Fruit fly (Drosophila melanogaster) whole organism, embryonic: ENCODE data around the gene Glyat.
A peak's percentile ranks its signal among the peaks of the same experiment; 100 is the strongest.

Source experiments
- Atf6 ChIP-seq: fragments of 200-800 bp; sonication (Bioruptor generic); IDR thresholded peaks from 2 replicates; pipeline ENCODE4 v1.3.6; 2022; ENCODE audit warnings: missing biosample characterization, missing genetic modification characterization
- Bdp1 ChIP-seq: fragments of 200-800 bp; sonication (Bioruptor generic); optimal IDR thresholded peaks from 3 replicates; lab custom pipeline; 2016; ENCODE audit warnings: missing biosample characterization, missing genetic modification characterization
- BtbVII ChIP-seq: fragments of 200-800 bp; sonication (Bioruptor generic); optimal IDR thresholded peaks from 3 replicates; lab custom pipeline; 2017; ENCODE audit warnings: missing biosample characterization, mild to moderate bottlenecking, missing genetic modification characterization
- C15 ChIP-seq: fragments of 200-800 bp; sonication (Bioruptor generic); IDR thresholded peaks from 3 replicates; pipeline ENCODE4 v1.3.6; 2022; ENCODE audit warnings: missing biosample characterization, missing genetic modification characterization
- CG10274 ChIP-seq: fragments of 200-800 bp; sonication (Bioruptor generic); optimal IDR thresholded peaks from 3 replicates; lab custom pipeline; 2017; ENCODE audit warnings: missing biosample characterization, mild to moderate bottlenecking, missing genetic modification characterization
- CG11247 ChIP-seq: fragments of 200-800 bp; sonication (Bioruptor generic); IDR thresholded peaks from 2 replicates; pipeline ENCODE4 v1.3.6; 2022; ENCODE audit warnings: missing biosample characterization, missing genetic modification characterization
- CG12659 ChIP-seq: fragments of 200-800 bp; sonication (Bioruptor generic); optimal IDR thresholded peaks from 3 replicates; lab custom pipeline; 2017; ENCODE audit warnings: mild to moderate bottlenecking, missing biosample characterization, missing genetic modification reagents, missing genetic modification characterization
- CG12744 ChIP-seq: fragments of 200-800 bp; sonication (Bioruptor generic); optimal IDR thresholded peaks from 2 replicates; lab custom pipeline; 2016; ENCODE audit warnings: missing biosample characterization, missing genetic modification characterization
- CG13123 ChIP-seq: fragments of 200-800 bp; sonication (Bioruptor generic); optimal IDR thresholded peaks from 2 replicates; lab custom pipeline; 2016; ENCODE audit warnings: missing biosample characterization, missing genetic modification characterization
- CG14860 ChIP-seq: fragments of 200-800 bp; sonication (Bioruptor generic); IDR thresholded peaks from 3 replicates; pipeline ENCODE4 v1.3.6; 2022; ENCODE audit warnings: missing biosample characterization, missing genetic modification characterization; ENCODE audit not compliant: partially characterized antibody
- CG16815 ChIP-seq: fragments of 200-800 bp; sonication (Bioruptor generic); optimal IDR thresholded peaks from 3 replicates; lab custom pipeline; 2017; ENCODE audit warnings: missing biosample characterization, mild to moderate bottlenecking, missing genetic modification characterization
- CG1792 ChIP-seq: fragments of 200-800 bp; sonication (Bioruptor generic); optimal IDR thresholded peaks from 2 replicates; lab custom pipeline; 2016; ENCODE audit warnings: missing biosample characterization, missing genetic modification characterization
- CG2712 ChIP-seq: fragments of 200-800 bp; optimal IDR thresholded peaks from 3 replicates; lab custom pipeline; 2019; ENCODE audit warnings: missing biosample characterization, mild to moderate bottlenecking, missing genetic modification characterization, moderate library complexity
- CG2875 ChIP-seq: fragments of 200-800 bp; sonication (Bioruptor generic); optimal IDR thresholded peaks from 2 replicates; lab custom pipeline; 2017; ENCODE audit warnings: missing biosample characterization, mild to moderate bottlenecking, missing genetic modification characterization, missing genetic modification reagents
- CG30431 ChIP-seq: fragments of 200-800 bp; sonication (Bioruptor generic); optimal IDR thresholded peaks from 2 replicates; lab custom pipeline; 2017; ENCODE audit warnings: missing biosample characterization, missing genetic modification characterization
- CG3065 ChIP-seq: fragments of 200-800 bp; sonication (Bioruptor generic); optimal IDR thresholded peaks from 2 replicates; lab custom pipeline; 2016; ENCODE audit warnings: missing biosample characterization, missing genetic modification characterization
- CG33213 ChIP-seq: fragments of 200-800 bp; sonication (Bioruptor generic); optimal IDR thresholded peaks from 3 replicates; lab custom pipeline; 2016; ENCODE audit warnings: missing biosample characterization, missing genetic modification characterization
- CG3838 ChIP-seq: fragments of 200-800 bp; sonication (Bioruptor generic); optimal IDR thresholded peaks from 3 replicates; lab custom pipeline; 2016; ENCODE audit warnings: missing biosample characterization, missing genetic modification characterization
- CG4282 ChIP-seq: fragments of 200-800 bp; sonication (Bioruptor generic); optimal IDR thresholded peaks from 2 replicates; lab custom pipeline; 2016; ENCODE audit warnings: missing biosample characterization, missing genetic modification characterization
- CG6689 ChIP-seq: fragments of 200-800 bp; sonication (Bioruptor generic); IDR thresholded peaks from 2 replicates; pipeline ENCODE4 v1.3.6; 2022; ENCODE audit warnings: missing biosample characterization, missing genetic modification characterization
- CG8089 ChIP-seq: fragments of 200-800 bp; sonication (Bioruptor generic); optimal IDR thresholded peaks from 3 replicates; lab custom pipeline; 2016; ENCODE audit warnings: missing biosample characterization, missing genetic modification characterization
- CG9876 ChIP-seq: fragments of 200-800 bp; sonication (Bioruptor generic); optimal IDR thresholded peaks from 2 replicates; lab custom pipeline; 2016; ENCODE audit warnings: missing biosample characterization, missing genetic modification characterization
- CTCF ChIP-seq: fragments of 200-800 bp; sonication (Bioruptor generic); optimal IDR thresholded peaks from 2 replicates; lab custom pipeline; 2017; ENCODE audit warnings: missing biosample characterization, mild to moderate bottlenecking, missing genetic modification characterization, moderate library complexity
- Chrac-16 ChIP-seq: fragments of 200-800 bp; sonication (Bioruptor generic); optimal IDR thresholded peaks from 3 replicates; lab custom pipeline; 2016; ENCODE audit warnings: missing biosample characterization, missing genetic modification characterization
- Dip3 ChIP-seq: fragments of 200-800 bp; sonication (Bioruptor generic); optimal IDR thresholded peaks from 3 replicates; lab custom pipeline; 2016; ENCODE audit warnings: missing biosample characterization, missing genetic modification characterization
- Hmr ChIP-seq: fragments of 200-800 bp; sonication (Bioruptor generic); optimal IDR thresholded peaks from 3 replicates; lab custom pipeline; 2017; ENCODE audit warnings: mild to moderate bottlenecking, missing biosample characterization, missing genetic modification reagents, missing genetic modification characterization
- Hmx ChIP-seq: fragments of 200-800 bp; sonication (Bioruptor generic); optimal IDR thresholded peaks from 2 replicates; lab custom pipeline; 2016; ENCODE audit warnings: missing biosample characterization, missing genetic modification characterization
- Hr78 ChIP-seq, 2 experiments: fragments of 200-800 bp in 1 of 2; fragments of >200 bp in 1 of 2; sonication (Bioruptor generic) in 1 of 2; optimal IDR thresholded peaks; 2 replicates each; lab custom pipeline; 2017 to 2019; ENCODE audit warnings: missing biosample characterization in 2 of 2, missing genetic modification characterization in 2 of 2, mild to moderate bottlenecking in 1 of 2, moderate library complexity in 1 of 2
- Med ChIP-seq: fragments of 200-800 bp; sonication (Bioruptor generic); peaks from one replicate; lab custom pipeline; 2016; ENCODE audit warnings: missing biosample characterization, missing genetic modification characterization, mild to moderate bottlenecking, inconsistent platforms, moderate library complexity
- Vsx1 ChIP-seq: fragments of 200-800 bp; sonication (Bioruptor generic); optimal IDR thresholded peaks from 2 replicates; lab custom pipeline; 2017; ENCODE audit warnings: missing biosample characterization, mild to moderate bottlenecking, missing genetic modification characterization, missing genetic modification reagents
- YL-1 ChIP-seq: fragments of 200-800 bp; sonication (Bioruptor generic); optimal IDR thresholded peaks from 3 replicates; lab custom pipeline; 2017; ENCODE audit warnings: missing biosample characterization, mild to moderate bottlenecking, missing genetic modification characterization
- cad ChIP-seq: fragments of >200 bp; optimal IDR thresholded peaks from 2 replicates; lab custom pipeline; 2017; ENCODE audit warnings: missing biosample characterization, missing genetic modification characterization
- cas ChIP-seq: fragments of 200-800 bp; sonication (Bioruptor generic); IDR thresholded peaks from 2 replicates; pipeline ENCODE4 v1.3.6; 2022; ENCODE audit warnings: missing biosample characterization, missing genetic modification characterization
- fd96Cb ChIP-seq: fragments of 200-800 bp; sonication (Bioruptor generic); optimal IDR thresholded peaks from 2 replicates; lab custom pipeline; 2018; ENCODE audit warnings: missing biosample characterization, mild to moderate bottlenecking, missing genetic modification characterization, moderate library complexity
- gfzf ChIP-seq: fragments of 200-800 bp; sonication (Bioruptor generic); optimal IDR thresholded peaks from 2 replicates; lab custom pipeline; 2016; ENCODE audit warnings: missing biosample characterization, mild to moderate bottlenecking, missing genetic modification characterization, moderate library complexity
- gsb-n ChIP-seq: fragments of 200-800 bp; sonication (Bioruptor generic); optimal IDR thresholded peaks from 3 replicates; lab custom pipeline; 2018; ENCODE audit warnings: missing biosample characterization, mild to moderate bottlenecking, missing genetic modification characterization
- h ChIP-seq: fragments of >200 bp; optimal IDR thresholded peaks from 2 replicates; lab custom pipeline; 2017
- kay ChIP-seq: fragments of 200-800 bp; sonication (Bioruptor generic); optimal IDR thresholded peaks from 2 replicates; lab custom pipeline; 2016; ENCODE audit warnings: missing biosample characterization, missing genetic modification characterization
- lov ChIP-seq, 2 experiments: fragments of 200-800 bp in 1 of 2; fragments of >200 bp in 1 of 2; sonication (Bioruptor generic) in 1 of 2; IDR thresholded peaks in 1 of 2; optimal IDR thresholded peaks in 1 of 2; 2 replicates in 1 of 2; 3 replicates in 1 of 2; pipeline versions ENCODE4 v1.3.6 to Lab custom; 2017 to 2022; ENCODE audit warnings: missing biosample characterization in 1 of 2, missing genetic modification characterization in 1 of 2
- mam ChIP-seq: fragments of 200-800 bp; sonication (Bioruptor generic); optimal IDR thresholded peaks from 3 replicates; lab custom pipeline; 2016; ENCODE audit warnings: missing biosample characterization, missing genetic modification characterization
- nau ChIP-seq: fragments of 200-800 bp; sonication (Bioruptor generic); optimal IDR thresholded peaks from 3 replicates; lab custom pipeline; 2017; ENCODE audit warnings: missing biosample characterization, mild to moderate bottlenecking, missing genetic modification characterization, missing genetic modification reagents
- nerfin-1 ChIP-seq: fragments of 200-800 bp; sonication (Bioruptor generic); optimal IDR thresholded peaks from 3 replicates; lab custom pipeline; 2019; ENCODE audit warnings: missing biosample characterization, mild to moderate bottlenecking, missing genetic modification characterization, moderate library complexity
- p53 ChIP-seq: fragments of 200-800 bp; sonication (Bioruptor generic); optimal IDR thresholded peaks from 2 replicates; lab custom pipeline; 2016; ENCODE audit warnings: missing biosample characterization, missing genetic modification characterization
- pan ChIP-seq, 4 experiments: fragments of >200 bp in 3 of 4; fragments of 200-800 bp in 1 of 4; sonication (Bioruptor generic) in 1 of 4; optimal IDR thresholded peaks in 3 of 4; IDR thresholded peaks in 1 of 4; 2 replicates each; pipeline versions ENCODE4 v1.3.6 to Lab custom; 2017 to 2022; ENCODE audit warnings: missing biosample characterization in 2 of 4, missing genetic modification characterization in 2 of 4, mixed read lengths in 1 of 4
- pb ChIP-seq: fragments of 200-800 bp; sonication (Bioruptor generic); optimal IDR thresholded peaks from 3 replicates; lab custom pipeline; 2016; ENCODE audit warnings: missing biosample characterization, missing genetic modification characterization
- phol ChIP-seq: fragments of 200-800 bp; sonication (Bioruptor generic); optimal IDR thresholded peaks from 3 replicates; lab custom pipeline; 2018; ENCODE audit warnings: missing biosample characterization, mild to moderate bottlenecking, missing genetic modification characterization, moderate library complexity
- psq ChIP-seq: fragments of 200-800 bp; sonication (Bioruptor generic); optimal IDR thresholded peaks from 2 replicates; lab custom pipeline; 2017; ENCODE audit warnings: missing biosample characterization, missing genetic modification characterization
- run ChIP-seq: fragments of 200-800 bp; sonication (Bioruptor generic); optimal IDR thresholded peaks from 3 replicates; lab custom pipeline; 2018; ENCODE audit warnings: missing biosample characterization, mild to moderate bottlenecking, missing genetic modification characterization
- so ChIP-seq: fragments of 200-800 bp; sonication (Bioruptor generic); IDR thresholded peaks from 3 replicates; pipeline ENCODE4 v1.3.6; 2022; ENCODE audit warnings: missing biosample characterization, missing genetic modification characterization
- ttk ChIP-seq: fragments of 200-800 bp; sonication (Bioruptor generic); IDR thresholded peaks from 2 replicates; pipeline ENCODE4 v2.1.2; 2022; ENCODE audit warnings: missing biosample characterization, missing genetic modification characterization
- vfl ChIP-seq: fragments of 200-800 bp; sonication (Bioruptor generic); optimal IDR thresholded peaks from 2 replicates; lab custom pipeline; 2016; ENCODE audit warnings: missing biosample characterization, missing genetic modification characterization

Glyat gene

dm6 chr2L:7984889-7985514, 25.4 kb downstream of the Glyat start (continued):
- TF ChIP-seq C15 (GFP tag; lab: Robert Waterston, UW): no peak
- no peak for TF ChIP-seq ttk (GFP tag; lab: Robert Waterston, UW)
- no peak for TF ChIP-seq CG30431 (GFP tag; lab: Kevin White, UChicago)
- no peak for TF ChIP-seq Hr78 (GFP tag; optimal IDR thresholded peaks at IDR 0.05; lab: Kevin White, UChicago)
- no peak for TF ChIP-seq Vsx1 (GFP tag; lab: Kevin White, UChicago)
- TF ChIP-seq Dip3: no peak
- no peak for TF ChIP-seq vfl (GFP tag; lab: Kevin White, UChicago)
- TF ChIP-seq fd96Cb (tag; lab: Kevin White, UChicago): peak; percentile 27
- TF ChIP-seq kay (GFP tag; lab: Kevin White, UChicago): no peak
- no peak for TF ChIP-seq Hmr
- no peak for TF ChIP-seq psq (GFP tag; lab: Kevin White, UChicago)
- TF ChIP-seq CG14860 (GFP tag; lab: Robert Waterston, UW): peak; percentile 84
- TF ChIP-seq Bdp1 (GFP tag; lab: Kevin White, UChicago): no peak
- peak; percentile 71 for TF ChIP-seq Med
- peak; percentile 22 for TF ChIP-seq CG2712 (tag; lab: Kevin White, UChicago)
- no peak for TF ChIP-seq CG8089 (GFP tag; lab: Kevin White, UChicago)
- TF ChIP-seq CG33213 (GFP tag; lab: Kevin White, UChicago): peak; percentile 34
- TF ChIP-seq gfzf (GFP tag; lab: Kevin White, UChicago): no peak
- TF ChIP-seq CG4282 (GFP tag; lab: Kevin White, UChicago): no peak
- no peak for TF ChIP-seq CG3065 (GFP tag; lab: Kevin White, UChicago)
- TF ChIP-seq phol (tag; lab: Kevin White, UChicago): peak; percentile 33
- no peak for TF ChIP-seq nau
- no peak for TF ChIP-seq CG13123 (GFP tag; lab: Kevin White, UChicago)
- no peak for TF ChIP-seq CG3838 (GFP tag; lab: Kevin White, UChicago)
- TF ChIP-seq cas (GFP tag; lab: Robert Waterston, UW): no peak
- no peak for TF ChIP-seq CG12744 (GFP tag; lab: Kevin White, UChicago)
- no peak for TF ChIP-seq pan (optimal IDR thresholded peaks at IDR 0.05; lab: Kevin White, UChicago)
- TF ChIP-seq pan (GFP tag; optimal IDR thresholded peaks at IDR 0.05 in 1 of 2, IDR thresholded peaks at IDR 0.05 in 1 of 2): peak in 1 of 2 experiments; percentile 20
- TF ChIP-seq CG2875 (GFP tag; lab: Kevin White, UChicago): no peak
- TF ChIP-seq run (tag; lab: Kevin White, UChicago): no peak
- TF ChIP-seq CG16815 (GFP tag; lab: Kevin White, UChicago): no peak
- no peak for TF ChIP-seq Chrac-16 (GFP tag; lab: Kevin White, UChicago)
- no peak for TF ChIP-seq pb (GFP tag; lab: Kevin White, UChicago)
- 0 out of 2 replicates have a peak, but pooled peaks have one; percentile 11 for TF ChIP-seq CG6689
- no peak for TF ChIP-seq CG1792 (GFP tag; lab: Kevin White, UChicago)
- TF ChIP-seq nerfin-1 (tag; lab: Kevin White, UChicago): no peak
- TF ChIP-seq cad (GFP tag; lab: Kevin White, UChicago): no peak
- TF ChIP-seq YL-1 (GFP tag; lab: Kevin White, UChicago): no peak
- TF ChIP-seq Hmx (GFP tag; lab: Kevin White, UChicago): no peak
- TF ChIP-seq CG12659 (GFP tag; lab: Kevin White, UChicago): peak; percentile 5
- TF ChIP-seq CG9876: no peak
- TF ChIP-seq so (GFP tag; lab: Robert Waterston, UW): no peak
- TF ChIP-seq BtbVII (GFP tag; lab: Kevin White, UChicago): no peak
- no peak for TF ChIP-seq CG11247 (GFP tag; lab: Robert Waterston, UW)
- TF ChIP-seq CG10274 (GFP tag; lab: Kevin White, UChicago): no peak
- TF ChIP-seq mam: no peak
- TF ChIP-seq h (lab: Kevin White, UChicago): no peak
- no peak for TF ChIP-seq p53
- no peak for TF ChIP-seq gsb-n (tag; lab: Kevin White, UChicago)
- no peak for TF ChIP-seq CTCF (GFP tag; lab: Kevin White, UChicago)
- peak; percentile 38; the same call in 1 of the 2 replicates for TF ChIP-seq Atf6 (GFP tag; lab: Robert Waterston, UW)
- no peak for TF ChIP-seq lov (optimal IDR thresholded peaks at IDR 0.05; lab: Kevin White, UChicago)
- no peak for TF ChIP-seq lov (GFP tag; IDR thresholded peaks at IDR 0.05; lab: Robert Waterston, UW)
